Fruit fly (Drosophila melanogaster): ENCODE data around the gene CG34429.

DNA sequence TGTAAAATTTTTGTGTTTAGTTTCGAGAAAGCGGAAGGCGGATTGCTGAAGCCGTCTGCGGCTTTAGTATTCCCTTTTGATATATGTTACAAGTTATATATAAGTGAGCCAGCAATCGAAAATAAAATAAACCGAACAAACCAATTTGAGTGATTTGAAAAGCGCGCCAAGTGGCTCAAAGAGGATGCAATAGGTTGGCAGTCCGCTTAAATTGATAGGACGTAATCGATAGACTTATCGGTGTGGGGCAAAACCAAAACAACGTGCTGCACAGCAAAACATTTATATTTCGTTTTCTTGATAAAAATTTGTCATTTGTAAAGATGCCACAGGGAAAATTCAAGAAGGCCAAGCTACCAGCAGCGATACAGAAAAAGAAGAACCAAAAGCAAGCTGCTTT is 16.1 kb upstream of the CG34429 start, which contains the start of gene CG11279:
- no peak for TF ChIP-seq psq (optimal IDR thresholded peaks at IDR 0.05)
- TF ChIP-seq h (optimal IDR thresholded peaks at IDR 0.05): no peak

Measured in Kc167 (cell line).